Worm (Caenorhabditis elegans) whole organism, L2 larva: ENCODE measurements around the gene dur-1.

Experiments used
- snpc-4 ChIP-seq: fragments of 150-350 bp; optimal IDR thresholded peaks from 2 replicates; lab custom pipeline; 2014; ENCODE audit warnings: missing biosample characterization, missing genetic modification characterization
- unc-39 ChIP-seq: fragments of 150-350 bp; optimal IDR thresholded peaks from 2 replicates; lab custom pipeline; 2014; ENCODE audit warnings: missing biosample characterization, missing genetic modification characterization

DNA sequence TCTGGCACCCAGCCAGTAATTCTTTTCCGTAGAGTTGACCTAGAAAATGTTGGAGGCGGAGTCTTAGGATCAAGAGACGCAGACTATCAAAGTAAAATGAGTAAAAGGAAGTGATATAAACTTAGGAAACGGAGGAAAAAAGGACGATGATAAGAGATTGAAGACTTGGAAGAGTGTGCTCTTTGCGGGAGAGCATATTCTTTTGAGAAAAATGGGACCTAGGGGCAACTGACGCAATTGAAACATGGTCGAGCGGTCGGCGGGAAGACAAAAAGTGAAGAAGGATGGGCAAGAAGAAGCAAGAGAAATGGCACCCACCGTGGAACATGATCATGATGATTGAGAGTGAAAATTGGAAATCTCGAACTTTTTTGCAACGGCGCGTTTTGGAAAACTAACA is 20.0 kb upstream of the dur-1 start:
- no peak for TF ChIP-seq snpc-4 (tag; lab: Kevin White, UChicago)
- no peak for TF ChIP-seq unc-39 (tag; lab: Kevin White, UChicago)
